Fruit fly (Drosophila melanogaster): ENCODE measurements around the gene Reph.

Gene Reph

DNA sequence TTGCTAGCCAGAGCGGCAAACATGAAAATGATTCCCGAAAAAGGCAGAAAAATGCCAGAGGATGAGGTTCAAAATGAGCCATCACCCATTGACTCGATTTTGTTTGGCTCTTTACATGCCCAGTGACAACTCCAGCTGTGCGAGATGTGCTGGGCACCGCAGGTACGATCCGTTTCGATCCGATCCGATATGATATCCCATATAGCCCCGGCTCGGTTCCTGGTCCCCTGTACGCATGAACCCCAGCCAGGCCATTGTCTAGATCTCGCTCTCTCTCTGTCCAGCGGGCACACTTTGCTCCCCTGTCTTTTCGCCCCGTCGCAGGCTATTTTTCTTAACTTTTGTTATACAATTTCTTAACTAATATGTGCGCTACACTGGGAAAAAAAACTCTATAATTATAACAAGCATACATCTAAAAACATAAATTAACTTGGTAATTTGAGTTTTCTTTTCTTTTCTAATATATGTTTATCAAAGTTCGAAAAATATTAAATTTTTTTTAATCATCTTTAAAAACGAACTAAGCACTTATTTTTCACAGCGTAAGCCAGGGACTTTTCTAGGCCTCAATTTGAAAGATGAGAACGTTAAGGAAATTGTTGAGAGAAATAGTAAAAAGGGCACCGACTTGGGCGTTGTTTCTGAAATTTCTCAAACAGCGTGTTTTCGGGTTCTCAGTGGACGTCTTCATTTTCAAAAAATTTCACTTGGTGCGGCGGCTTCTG, 24.2 kb downstream of the Reph start (continued):
- peak; percentile 62 for TF ChIP-seq Blimp-1 (GFP tag; optimal IDR thresholded peaks at IDR 0.05)
- no peak for TF ChIP-seq CG6272 (GFP tag; IDR thresholded peaks at IDR 0.05)
- TF ChIP-seq cato (GFP tag; optimal IDR thresholded peaks at IDR 0.05; ENCODE audit: borderline replicate concordance) = peak; percentile 31
- TF ChIP-seq pzg (GFP tag; optimal IDR thresholded peaks at IDR 0.05) = no peak
- peak; percentile 97 for TF ChIP-seq sens (GFP tag)
- no peak for TF ChIP-seq rib (GFP tag; IDR thresholded peaks at IDR 0.05)
- TF ChIP-seq Gsc (GFP tag; IDR thresholded peaks at IDR 0.05) = no peak
- no peak for TF ChIP-seq Bdp1 (GFP tag; optimal IDR thresholded peaks at IDR 0.05)
- TF ChIP-seq HLH4C (GFP tag; IDR thresholded peaks at IDR 0.05; ENCODE audit: partially characterized antibody) = no peak
- TF ChIP-seq Nf-YC (tag; optimal IDR thresholded peaks at IDR 0.05) = no peak
- no peak for TF ChIP-seq bigmax (GFP tag; optimal IDR thresholded peaks at IDR 0.05)
- TF ChIP-seq emc (GFP tag; optimal IDR thresholded peaks at IDR 0.05) = no peak
- no peak for TF ChIP-seq Scr (GFP tag; IDR thresholded peaks at IDR 0.05; ENCODE audit: partially characterized antibody)
- peak; percentile 58 for TF ChIP-seq CG8359 (GFP tag; optimal IDR thresholded peaks at IDR 0.05; ENCODE audit: borderline replicate concordance)
- peak; percentile 75 for TF ChIP-seq Med (GFP tag)
- peak; percentile 17 for TF ChIP-seq CG8281 (tag; optimal IDR thresholded peaks at IDR 0.05)
- TF ChIP-seq gro (GFP tag; optimal IDR thresholded peaks at IDR 0.05) = no peak
- TF ChIP-seq Lim3 (GFP tag; IDR thresholded peaks at IDR 0.05) = no peak
- TF ChIP-seq Opbp (GFP tag; IDR thresholded peaks at IDR 0.05; ENCODE audit: partially characterized antibody) = no peak
- no peak for TF ChIP-seq pan (optimal IDR thresholded peaks at IDR 0.05)
- peak in 1 of 2 experiments; percentile 26 for TF ChIP-seq pan (GFP tag; optimal IDR thresholded peaks at IDR 0.05 in 1 of 2, IDR thresholded peaks at IDR 0.05 in 1 of 2)
- no peak; the same call in 2 of the 3 replicates for TF ChIP-seq CG7357 (GFP tag; IDR thresholded peaks at IDR 0.05)
- TF ChIP-seq zen (tag; optimal IDR thresholded peaks at IDR 0.05) = peak; percentile 98
- peak; percentile 30 for TF ChIP-seq TFAM (GFP tag; optimal IDR thresholded peaks at IDR 0.05)
- peak; percentile 97 for TF ChIP-seq CG18262 (tag; optimal IDR thresholded peaks at IDR 0.05)
- no peak for TF ChIP-seq C15 (GFP tag; IDR thresholded peaks at IDR 0.05)
- TF ChIP-seq corto (GFP tag; optimal IDR thresholded peaks at IDR 0.05) = no peak
- TF ChIP-seq stwl (tag; optimal IDR thresholded peaks at IDR 0.05) = peak; percentile 79
- no peak for TF ChIP-seq CG9876 (GFP tag; optimal IDR thresholded peaks at IDR 0.05)
- peak; percentile 95 for TF ChIP-seq CG8924 (tag; optimal IDR thresholded peaks at IDR 0.05)
- peak; percentile 42 for TF ChIP-seq Xbp1 (GFP tag; optimal IDR thresholded peaks at IDR 0.05)
- TF ChIP-seq CG8388 (GFP tag; optimal IDR thresholded peaks at IDR 0.05) = peak; percentile 81
- peak in 1 of 2 experiments; percentile 35 for TF ChIP-seq Pdp1 (GFP tag; optimal IDR thresholded peaks at IDR 0.05)
- peak; percentile 76 for TF ChIP-seq CG1529 (GFP tag; optimal IDR thresholded peaks at IDR 0.05)
- TF ChIP-seq D (optimal IDR thresholded peaks at IDR 0.05) = peak; percentile 40
- peak; percentile 85 for TF ChIP-seq D (GFP tag; optimal IDR thresholded peaks at IDR 0.05)
- TF ChIP-seq tll (GFP tag; optimal IDR thresholded peaks at IDR 0.05) = peak in 1 of 2 experiments; percentile 80
- TF ChIP-seq lbe (GFP tag; optimal IDR thresholded peaks at IDR 0.05) = no peak
- TF ChIP-seq CG16863 (GFP tag; optimal IDR thresholded peaks at IDR 0.05) = peak; percentile 46
- TF ChIP-seq gce (GFP tag; IDR thresholded peaks at IDR 0.05) = no peak
- TF ChIP-seq sd (tag; optimal IDR thresholded peaks at IDR 0.05) = no peak
- TF ChIP-seq tap (tag; optimal IDR thresholded peaks at IDR 0.05) = peak; percentile 57
- TF ChIP-seq CG9727 (GFP tag; optimal IDR thresholded peaks at IDR 0.05) = peak; percentile 98
- TF ChIP-seq HmgZ (tag; optimal IDR thresholded peaks at IDR 0.05) = no peak
- peak; percentile 82 for TF ChIP-seq CG13775 (GFP tag; optimal IDR thresholded peaks at IDR 0.05)
- no peak for TF ChIP-seq sc (optimal IDR thresholded peaks at IDR 0.05)
- peak; percentile 66 for TF ChIP-seq sc (GFP tag; optimal IDR thresholded peaks at IDR 0.05)
- peak; percentile 54 for TF ChIP-seq bab2 (GFP tag; optimal IDR thresholded peaks at IDR 0.05)
- TF ChIP-seq Bgb (GFP tag; IDR thresholded peaks at IDR 0.05; ENCODE audit: partially characterized antibody) = no peak
